Worm (Caenorhabditis elegans) whole organism, L2 larva: ENCODE measurements around the gene Y38C1AA.1.

ENCODE experiments used
- C34F6.9 ChIP-seq: fragments of 150-350 bp; optimal IDR thresholded peaks from 2 replicates; lab custom pipeline; 2014; ENCODE audit warnings: missing biosample characterization, missing genetic modification characterization
- F13H6.1 ChIP-seq: sonication (generic microtip); optimal IDR thresholded peaks from 2 replicates; lab custom pipeline; 2016; ENCODE audit warnings: missing genetic modification characterization, missing compliant biosample characterization
- Y55F3AM.14 ChIP-seq: fragments of 200-800 bp; sonication (Bioruptor generic); optimal IDR thresholded peaks from 2 replicates; lab custom pipeline; 2018; ENCODE audit warnings: mild to moderate bottlenecking, missing genetic modification characterization, missing compliant biosample characterization
- ZK546.5 ChIP-seq: sonication (generic microtip); optimal IDR thresholded peaks from 2 replicates; lab custom pipeline; 2017; ENCODE audit warnings: missing biosample characterization, missing genetic modification characterization
- ama-1 ChIP-seq: fragments of 150-350 bp; optimal IDR thresholded peaks from 2 replicates; lab custom pipeline; 2018; ENCODE audit warnings: inconsistent platforms
- blmp-1 ChIP-seq: sonication (generic microtip); optimal IDR thresholded peaks from 2 replicates; lab custom pipeline; 2017; ENCODE audit warnings: missing genetic modification characterization, mild to moderate bottlenecking, missing compliant biosample characterization, antibody characterized with exemption, moderate library complexity; ENCODE audit not compliant: insufficient read depth
- ceh-16 ChIP-seq: fragments of 150-350 bp; optimal IDR thresholded peaks from 2 replicates; lab custom pipeline; 2014; ENCODE audit warnings: missing biosample characterization, missing genetic modification characterization
- ceh-82 ChIP-seq: fragments of 150-350 bp; optimal IDR thresholded peaks from 2 replicates; lab custom pipeline; 2014; ENCODE audit warnings: missing biosample characterization, missing genetic modification characterization
- crh-2 ChIP-seq: sonication (generic microtip); optimal IDR thresholded peaks from 2 replicates; lab custom pipeline; 2017; ENCODE audit warnings: missing biosample characterization, missing genetic modification characterization
- dmd-4 ChIP-seq: sonication (generic microtip); optimal IDR thresholded peaks from 2 replicates; lab custom pipeline; 2017; ENCODE audit warnings: missing biosample characterization, missing genetic modification characterization
- egl-27 ChIP-seq: sonication (generic microtip); optimal IDR thresholded peaks from 3 replicates; lab custom pipeline; 2017; ENCODE audit warnings: missing biosample characterization, missing genetic modification reagents, missing genetic modification characterization
- elt-3 ChIP-seq: sonication (generic microtip); optimal IDR thresholded peaks from 2 replicates; lab custom pipeline; 2017; ENCODE audit warnings: missing biosample characterization, missing genetic modification characterization
- fos-1 ChIP-seq: fragments of 150-350 bp; optimal IDR thresholded peaks from 2 replicates; lab custom pipeline; 2014; ENCODE audit warnings: missing biosample characterization, missing genetic modification characterization
- gmeb-1 ChIP-seq: fragments of 150-350 bp; optimal IDR thresholded peaks from 2 replicates; lab custom pipeline; 2014; ENCODE audit warnings: missing biosample characterization, missing genetic modification characterization
- lin-11 ChIP-seq: fragments of 150-350 bp; sonication (generic microtip); optimal IDR thresholded peaks from 2 replicates; lab custom pipeline; 2014; ENCODE audit warnings: missing biosample characterization, missing genetic modification characterization, inconsistent platforms, mixed read lengths
- lin-13 ChIP-seq: fragments of 150-350 bp; optimal IDR thresholded peaks from 2 replicates; lab custom pipeline; 2014; ENCODE audit warnings: missing biosample characterization, missing genetic modification reagents, missing genetic modification characterization
- lin-39 ChIP-seq: fragments of 150-350 bp; optimal IDR thresholded peaks from 2 replicates; lab custom pipeline; 2014; ENCODE audit warnings: missing biosample characterization, missing genetic modification reagents, missing genetic modification characterization
- lsy-2 ChIP-seq, 2 experiments: fragments of 150-350 bp in 1 of 2; sonication (generic microtip) in 1 of 2; optimal IDR thresholded peaks; 2 replicates each; lab custom pipeline; 2014 to 2017; ENCODE audit warnings: missing biosample characterization in 2 of 2, missing genetic modification characterization in 2 of 2
- mab-5 ChIP-seq: fragments of 150-350 bp; optimal IDR thresholded peaks from 2 replicates; lab custom pipeline; 2014; ENCODE audit warnings: missing biosample characterization, missing genetic modification characterization
- mbf-1 ChIP-seq: sonication (generic microtip); optimal IDR thresholded peaks from 2 replicates; lab custom pipeline; 2017; ENCODE audit warnings: missing biosample characterization, missing genetic modification characterization
- mdl-1 ChIP-seq, 2 experiments: fragments of 150-350 bp in 1 of 2; sonication (generic microtip) in 1 of 2; optimal IDR thresholded peaks; 2 replicates each; lab custom pipeline; 2017; ENCODE audit warnings: missing biosample characterization in 2 of 2, missing genetic modification characterization in 2 of 2
- nhr-11 ChIP-seq: fragments of 150-350 bp; optimal IDR thresholded peaks from 2 replicates; lab custom pipeline; 2014; ENCODE audit warnings: missing biosample characterization, missing genetic modification characterization
- nhr-12 ChIP-seq: fragments of 150-350 bp; optimal IDR thresholded peaks from 2 replicates; lab custom pipeline; 2014; ENCODE audit warnings: missing biosample characterization, missing genetic modification characterization
- nhr-129 ChIP-seq: fragments of 150-350 bp; optimal IDR thresholded peaks from 2 replicates; lab custom pipeline; 2014; ENCODE audit warnings: missing biosample characterization, missing genetic modification characterization
- nhr-21 ChIP-seq: fragments of 150-350 bp; optimal IDR thresholded peaks from 2 replicates; lab custom pipeline; 2014; ENCODE audit warnings: missing biosample characterization, missing genetic modification characterization
- nhr-23 ChIP-seq: fragments of 150-350 bp; optimal IDR thresholded peaks from 2 replicates; lab custom pipeline; 2014; ENCODE audit warnings: missing biosample characterization, missing genetic modification reagents, missing genetic modification characterization
- nhr-237 ChIP-seq: fragments of 150-350 bp; optimal IDR thresholded peaks from 2 replicates; lab custom pipeline; 2014; ENCODE audit warnings: missing biosample characterization, missing genetic modification characterization
- nhr-25 ChIP-seq: fragments of 150-350 bp; sonication (generic microtip); optimal IDR thresholded peaks from 3 replicates; lab custom pipeline; 2014; ENCODE audit warnings: missing biosample characterization, missing genetic modification characterization
- nhr-6 ChIP-seq: fragments of 150-350 bp; optimal IDR thresholded peaks from 2 replicates; lab custom pipeline; 2014; ENCODE audit warnings: missing biosample characterization, missing genetic modification characterization
- nhr-77 ChIP-seq: fragments of 150-350 bp; optimal IDR thresholded peaks from 2 replicates; lab custom pipeline; 2014; ENCODE audit warnings: missing biosample characterization, missing genetic modification characterization
- peb-1 ChIP-seq: fragments of 150-350 bp; optimal IDR thresholded peaks from 2 replicates; lab custom pipeline; 2014; ENCODE audit warnings: missing biosample characterization, missing genetic modification characterization
- sem-4 ChIP-seq: fragments of 150-350 bp; optimal IDR thresholded peaks from 2 replicates; lab custom pipeline; 2014; ENCODE audit warnings: missing biosample characterization, missing genetic modification reagents, missing genetic modification characterization
- skn-1 ChIP-seq: sonication (generic microtip); optimal IDR thresholded peaks from 2 replicates; lab custom pipeline; 2017; ENCODE audit warnings: missing biosample characterization, missing genetic modification characterization
- sma-3 ChIP-seq: sonication (generic microtip); optimal IDR thresholded peaks from 2 replicates; lab custom pipeline; 2016; ENCODE audit warnings: missing genetic modification reagents, missing genetic modification characterization, missing compliant biosample characterization
- sma-9 ChIP-seq, 2 experiments: fragments of 150-350 bp in 1 of 2; sonication (generic microtip) in 1 of 2; optimal IDR thresholded peaks; 2 replicates each; lab custom pipeline; 2014 to 2016; ENCODE audit warnings: missing genetic modification characterization in 2 of 2, mild to moderate bottlenecking in 1 of 2, missing biosample characterization in 1 of 2, missing compliant biosample characterization in 1 of 2, missing genetic modification reagents in 1 of 2, moderate library complexity in 1 of 2
- snpc-4 ChIP-seq: fragments of 150-350 bp; optimal IDR thresholded peaks from 2 replicates; lab custom pipeline; 2014; ENCODE audit warnings: missing biosample characterization, missing genetic modification characterization
- unc-39 ChIP-seq: fragments of 150-350 bp; optimal IDR thresholded peaks from 2 replicates; lab custom pipeline; 2014; ENCODE audit warnings: missing biosample characterization, missing genetic modification characterization
- unc-55 ChIP-seq: fragments of 150-350 bp; sonication (generic microtip); optimal IDR thresholded peaks from 3 replicates; lab custom pipeline; 2014; ENCODE audit warnings: missing biosample characterization, missing genetic modification reagents, missing genetic modification characterization
- ztf-1 ChIP-seq: fragments of 200-800 bp; sonication (Bioruptor generic); conservative IDR thresholded peaks from 2 replicates; pipeline ENCODE4 v1.3.6; 2022; ENCODE audit warnings: missing genetic modification characterization, missing compliant biosample characterization
- ztf-11 ChIP-seq: sonication (generic microtip); optimal IDR thresholded peaks from 2 replicates; lab custom pipeline; 2017; ENCODE audit warnings: missing biosample characterization, missing genetic modification characterization

Gene Y38C1AA.1

DNA sequence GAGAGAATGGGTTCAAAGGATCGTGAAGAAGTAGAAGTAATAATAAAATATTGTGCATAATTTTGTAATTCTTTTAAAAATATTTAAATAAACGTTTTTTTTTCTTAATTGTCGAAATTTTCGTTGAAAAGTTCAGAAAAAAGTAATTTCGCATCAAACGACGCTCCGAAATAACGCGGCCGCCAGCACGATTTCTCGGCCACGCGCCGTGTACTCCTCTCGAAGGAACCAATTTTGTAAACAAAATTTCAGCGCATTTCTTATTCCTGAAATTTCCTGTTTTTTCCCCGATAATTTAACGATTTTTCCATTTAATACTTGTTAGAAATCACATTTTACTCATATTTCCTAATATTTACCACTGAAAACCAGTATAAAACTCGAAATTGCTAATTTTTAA, 15.9 kb upstream of the Y38C1AA.1 start, which contains the start of gene Y38C1AA.12:
Y38C1AA.12 (plus strand) TSS at position 211 of the 400 bp plus-strand sequence.
- no peak for TF ChIP-seq ceh-16 (tag; lab: Kevin White, UChicago)
- TF ChIP-seq nhr-21, result peak; percentile 54
- TF ChIP-seq snpc-4 (tag; lab: Kevin White, UChicago), result peak; percentile 44
- TF ChIP-seq lin-11 (tag; lab: Kevin White, UChicago), result peak; percentile 55
- no peak for TF ChIP-seq ama-1 (lab: Kevin White, UChicago)
- TF ChIP-seq egl-27 (tag; lab: Kevin White, UChicago), result peak; percentile 53
- peak; percentile 84 for TF ChIP-seq lin-13
- peak; percentile 59 for TF ChIP-seq sem-4 (tag; lab: Kevin White, UChicago)
- TF ChIP-seq F13H6.1, result peak; percentile 82
- TF ChIP-seq nhr-25, result peak; percentile 60
- TF ChIP-seq Y55F3AM.14 (GFP tag; lab: Kevin White, UChicago), result peak; percentile 65
- peak; percentile 74 to 87 for TF ChIP-seq lsy-2 (tag; optimal IDR thresholded peaks at IDR 0.05; lab: Kevin White, UChicago)
- TF ChIP-seq nhr-77 (tag; lab: Kevin White, UChicago), result no peak
- no peak for TF ChIP-seq dmd-4
- peak; percentile 70 for TF ChIP-seq mab-5 (tag; lab: Kevin White, UChicago)
- TF ChIP-seq nhr-6, result peak; percentile 13
- TF ChIP-seq lin-39 (tag; lab: Kevin White, UChicago), result no peak
- TF ChIP-seq unc-55, result peak; percentile 84
- TF ChIP-seq skn-1 (tag; lab: Kevin White, UChicago), result no peak
- peak; percentile 27 for TF ChIP-seq blmp-1 (tag; lab: Kevin White, UChicago)
- TF ChIP-seq nhr-129 (tag; lab: Kevin White, UChicago), result peak; percentile 28
- peak; percentile 77 for TF ChIP-seq crh-2 (tag; lab: Kevin White, UChicago)
- peak; percentile 89 for TF ChIP-seq sma-3 (GFP tag; lab: Kevin White, UChicago)
- peak; percentile 73 for TF ChIP-seq gmeb-1 (tag; lab: Kevin White, UChicago)
- no peak for TF ChIP-seq ztf-1
- peak; percentile 24 for TF ChIP-seq fos-1 (tag; lab: Kevin White, UChicago)
- TF ChIP-seq C34F6.9 (tag; lab: Kevin White, UChicago), result peak; percentile 84
- peak; percentile 1 for TF ChIP-seq ceh-82 (tag; lab: Kevin White, UChicago)
- TF ChIP-seq mdl-1 (tag; optimal IDR thresholded peaks at IDR 0.05; lab: Kevin White, UChicago), result peak in 1 of 2 experiments; percentile 8
- peak; percentile 88 for TF ChIP-seq sma-9 (GFP tag; optimal IDR thresholded peaks at IDR 0.05; lab: Kevin White, UChicago)
- no peak for TF ChIP-seq sma-9 (tag; optimal IDR thresholded peaks at IDR 0.05; lab: Kevin White, UChicago)
- TF ChIP-seq, all 48 proteins: peak for 23

DNA sequence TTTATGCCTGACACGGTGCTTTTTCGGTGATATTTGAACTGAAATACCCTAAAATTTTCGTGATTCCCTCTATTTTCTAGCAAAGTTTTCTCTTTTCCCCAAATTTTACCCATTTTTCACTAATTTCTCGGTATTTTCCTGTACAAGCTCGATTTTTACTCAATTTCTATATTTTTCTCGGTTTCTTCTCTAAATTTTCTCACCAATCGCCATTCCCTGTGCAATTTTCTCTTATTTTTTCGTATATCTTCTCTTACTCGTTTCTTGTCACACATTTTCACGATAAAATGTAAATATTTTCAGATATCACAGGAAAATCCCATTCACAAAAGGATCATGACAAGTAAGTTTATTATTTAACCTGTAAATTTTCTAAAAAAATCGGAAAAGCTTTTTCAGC, 13.5 kb upstream of the Y38C1AA.1 start, which contains the start of gene csn-3:
csn-3 (plus strand) TSS at position 301 of the 400 bp plus-strand sequence.
- TF ChIP-seq egl-27 (tag; lab: Kevin White, UChicago) (no peak), lin-13 (no peak), nhr-25 (no peak)

DNA sequence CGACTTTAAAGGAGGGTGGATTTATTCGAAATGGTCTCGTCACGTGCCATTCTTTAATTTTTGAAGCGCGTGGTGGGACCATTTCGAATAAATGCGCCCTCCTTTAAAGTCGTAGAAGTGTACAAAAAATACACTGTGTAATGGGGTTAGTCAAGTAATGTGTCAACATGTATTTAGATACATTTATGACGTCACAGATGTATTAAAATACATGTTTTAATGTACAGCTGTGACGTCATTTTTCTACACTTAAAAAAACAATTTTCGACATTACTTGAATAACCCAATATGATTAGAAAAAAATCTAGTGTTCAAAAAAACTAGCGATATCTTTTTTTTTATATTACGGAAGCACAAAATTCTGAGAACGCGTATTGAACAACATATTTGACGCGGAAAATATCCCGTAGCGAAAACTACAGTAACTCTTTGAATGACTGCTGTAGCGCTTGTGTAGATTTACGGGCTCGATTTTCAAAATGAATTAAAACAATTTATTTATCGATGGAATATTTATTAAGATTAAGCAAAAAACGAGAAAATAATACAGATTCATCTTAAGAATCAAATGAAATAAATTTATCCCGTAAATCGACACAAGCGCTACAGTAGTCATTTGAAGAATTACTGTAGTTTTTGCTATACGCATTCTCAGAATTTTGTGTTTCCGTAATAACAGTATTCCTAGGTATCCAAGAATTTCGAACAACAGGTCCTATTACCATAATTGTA, 4.9 kb upstream of the Y38C1AA.1 start, which contains the start of gene gfrp-1:
gfrp-1 (plus strand) TSS at position 682 of the 732 bp plus-strand sequence.
- no peak for TF ChIP-seq ceh-16 (tag; lab: Kevin White, UChicago)
- TF ChIP-seq nhr-25, result no peak
- no peak for TF ChIP-seq fos-1 (tag; lab: Kevin White, UChicago)
- no peak for TF ChIP-seq elt-3 (tag; lab: Kevin White, UChicago)
- TF ChIP-seq ZK546.5 (tag; lab: Kevin White, UChicago), result no peak
- no peak for TF ChIP-seq lsy-2 (tag; optimal IDR thresholded peaks at IDR 0.05; lab: Kevin White, UChicago)

DNA sequence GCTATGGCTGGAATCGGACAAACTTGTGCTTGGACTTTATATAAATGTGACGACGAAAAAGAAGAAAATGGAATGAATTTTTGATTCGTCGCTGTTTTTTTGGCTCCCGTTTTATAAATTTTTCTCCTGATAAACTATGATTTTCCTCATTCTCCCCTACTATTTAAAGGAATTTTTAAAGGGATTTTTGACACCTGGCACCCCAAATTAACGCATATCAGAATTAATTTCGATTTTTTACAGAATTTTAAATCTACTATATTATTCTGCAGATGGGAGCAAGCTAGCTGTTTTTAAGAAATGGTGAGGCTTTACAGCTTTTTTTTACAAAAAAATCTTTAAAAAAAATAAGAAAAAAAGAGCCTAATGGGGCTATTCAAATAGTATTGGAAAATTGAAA, 3.0 kb upstream of the Y38C1AA.1 start, which contains the start of gene coa-1:
coa-1 (plus strand) TSS at position 301 of the 400 bp plus-strand sequence.
- TF ChIP-seq fos-1 (tag; lab: Kevin White, UChicago) (no peak), mbf-1 (tag; lab: Kevin White, UChicago) (no peak), unc-39 (no peak), nhr-129 (tag; lab: Kevin White, UChicago) (no peak), nhr-237 (tag; lab: Kevin White, UChicago) (no peak), gmeb-1 (tag; lab: Kevin White, UChicago) (no peak), blmp-1 (tag; lab: Kevin White, UChicago) (no peak), sem-4 (tag; lab: Kevin White, UChicago) (no peak), nhr-12 (tag; lab: Kevin White, UChicago) (no peak), ztf-11 (tag; lab: Kevin White, UChicago) (no peak), skn-1 (tag; lab: Kevin White, UChicago) (no peak), lsy-2 (tag; optimal IDR thresholded peaks at IDR 0.05; lab: Kevin White, UChicago) (no peak), nhr-23 (tag; lab: Kevin White, UChicago) (no peak), nhr-6 (no peak), peb-1 (no peak), nhr-77 (tag; lab: Kevin White, UChicago) (no peak), nhr-11 (tag; lab: Kevin White, UChicago) (no peak)
